Fruit fly (Drosophila melanogaster) whole organism, embryonic: Measurements from ENCODE around the gene Iyd.
A peak's percentile ranks its signal among the peaks of the same experiment; 100 is the strongest.

ENCODE experiments used
- Blimp-1 ChIP-seq: fragments of 200-800 bp; sonication (Bioruptor generic); optimal IDR thresholded peaks from 3 replicates; lab custom pipeline; 2018; ENCODE audit warnings: missing biosample characterization, missing genetic modification characterization, mild to moderate bottlenecking, moderate library complexity, missing genetic modification reagents
- CG10274 ChIP-seq: fragments of 200-800 bp; sonication (Bioruptor generic); optimal IDR thresholded peaks from 3 replicates; lab custom pipeline; 2017; ENCODE audit warnings: missing biosample characterization, mild to moderate bottlenecking, missing genetic modification characterization
- CG10431 ChIP-seq: fragments of 200-800 bp; sonication (Bioruptor generic); optimal IDR thresholded peaks from 3 replicates; lab custom pipeline; 2018; ENCODE audit warnings: missing biosample characterization, mild to moderate bottlenecking, missing genetic modification characterization
- CG10462 ChIP-seq: fragments of 200-800 bp; sonication (Bioruptor generic); optimal IDR thresholded peaks from 2 replicates; lab custom pipeline; 2016; ENCODE audit warnings: missing biosample characterization, missing genetic modification characterization
- CG10543 ChIP-seq: fragments of 200-800 bp; sonication (Bioruptor generic); optimal IDR thresholded peaks from 3 replicates; lab custom pipeline; 2017; ENCODE audit warnings: missing biosample characterization, mild to moderate bottlenecking, missing genetic modification characterization, moderate library complexity
- CG11560 ChIP-seq: fragments of 200-800 bp; sonication (Bioruptor generic); IDR thresholded peaks from 3 replicates; pipeline ENCODE4 v1.3.6; 2022; ENCODE audit warnings: missing biosample characterization, missing genetic modification characterization
- CG13894 ChIP-seq: fragments of 200-800 bp; sonication (Bioruptor generic); optimal IDR thresholded peaks from 3 replicates; lab custom pipeline; 2018; ENCODE audit warnings: missing biosample characterization, mild to moderate bottlenecking, missing genetic modification characterization, moderate library complexity
- CG15011 ChIP-seq: fragments of 200-800 bp; sonication (Bioruptor generic); optimal IDR thresholded peaks from 3 replicates; lab custom pipeline; 2018; ENCODE audit warnings: missing biosample characterization, mild to moderate bottlenecking, missing genetic modification characterization
- CG1529 ChIP-seq: fragments of 200-800 bp; sonication (Bioruptor generic); optimal IDR thresholded peaks from 3 replicates; lab custom pipeline; 2018; ENCODE audit warnings: missing biosample characterization, missing genetic modification characterization
- CG15479 ChIP-seq: fragments of 200-800 bp; sonication (Bioruptor generic); optimal IDR thresholded peaks from 3 replicates; lab custom pipeline; 2019; ENCODE audit warnings: missing biosample characterization, mild to moderate bottlenecking, missing genetic modification characterization, moderate library complexity
- CG17359 ChIP-seq: fragments of 200-800 bp; sonication (Bioruptor generic); optimal IDR thresholded peaks from 3 replicates; lab custom pipeline; 2018; ENCODE audit warnings: missing biosample characterization, mild to moderate bottlenecking, missing genetic modification characterization, moderate library complexity
- CG17568 ChIP-seq: fragments of 200-800 bp; sonication (Bioruptor generic); optimal IDR thresholded peaks from 2 replicates; lab custom pipeline; 2018; ENCODE audit warnings: missing biosample characterization, mild to moderate bottlenecking, missing genetic modification characterization, moderate library complexity
- CG18599 ChIP-seq: fragments of 200-800 bp; sonication (Bioruptor generic); optimal IDR thresholded peaks from 3 replicates; lab custom pipeline; 2017; ENCODE audit warnings: missing biosample characterization, missing genetic modification characterization, mild to moderate bottlenecking, moderate library complexity, missing genetic modification reagents
- CG31441 ChIP-seq: fragments of 200-800 bp; sonication (Bioruptor generic); IDR thresholded peaks from 2 replicates; pipeline ENCODE4 v1.3.6; 2022; ENCODE audit warnings: missing biosample characterization, missing genetic modification characterization
- CG33557 ChIP-seq: fragments of 200-800 bp; sonication (Bioruptor generic); optimal IDR thresholded peaks from 2 replicates; lab custom pipeline; 2019; ENCODE audit warnings: missing biosample characterization, mild to moderate bottlenecking, missing genetic modification characterization, moderate library complexity
- CG3407 ChIP-seq: fragments of 200-800 bp; sonication (Bioruptor generic); optimal IDR thresholded peaks from 2 replicates; lab custom pipeline; 2018; ENCODE audit warnings: missing biosample characterization, mild to moderate bottlenecking, missing genetic modification characterization
- CG4617 ChIP-seq: fragments of 200-800 bp; sonication (Bioruptor generic); optimal IDR thresholded peaks from 3 replicates; lab custom pipeline; 2016; ENCODE audit warnings: missing biosample characterization, missing genetic modification characterization, borderline replicate concordance
- CG6765 ChIP-seq: fragments of 200-800 bp; sonication (Bioruptor generic); optimal IDR thresholded peaks from 3 replicates; lab custom pipeline; 2017; ENCODE audit warnings: missing biosample characterization, mild to moderate bottlenecking, missing genetic modification characterization
- CG7372 ChIP-seq: fragments of 200-800 bp; sonication (Bioruptor generic); IDR thresholded peaks from 2 replicates; pipeline ENCODE4 v1.3.6; 2022; ENCODE audit warnings: missing biosample characterization, missing genetic modification characterization
- CG8290 ChIP-seq, 3 experiments: fragments of 200-800 bp; sonication (Bioruptor generic); optimal IDR thresholded peaks; 2 replicates each; lab custom pipeline; 2016 to 2019; ENCODE audit warnings: missing biosample characterization in 3 of 3, missing genetic modification characterization in 3 of 3, mild to moderate bottlenecking in 2 of 3, moderate library complexity in 1 of 3
- CG9609 ChIP-seq: fragments of 200-800 bp; sonication (Bioruptor generic); optimal IDR thresholded peaks from 3 replicates; lab custom pipeline; 2016; ENCODE audit warnings: missing biosample characterization, missing genetic modification characterization
- Chrac-16 ChIP-seq: fragments of 200-800 bp; sonication (Bioruptor generic); optimal IDR thresholded peaks from 3 replicates; lab custom pipeline; 2016; ENCODE audit warnings: missing biosample characterization, missing genetic modification characterization
- D19B ChIP-seq: fragments of 200-800 bp; sonication (Bioruptor generic); optimal IDR thresholded peaks from 2 replicates; lab custom pipeline; 2017; ENCODE audit warnings: missing biosample characterization, mild to moderate bottlenecking, missing genetic modification characterization
- Dbx ChIP-seq: fragments of 200-800 bp; sonication (Bioruptor generic); IDR thresholded peaks from 3 replicates; pipeline ENCODE4 v1.3.6; 2022; ENCODE audit warnings: missing biosample characterization, missing genetic modification characterization
- Deaf1 ChIP-seq: fragments of 200-800 bp; optimal IDR thresholded peaks from 3 replicates; lab custom pipeline; 2019; ENCODE audit warnings: missing biosample characterization, mild to moderate bottlenecking, missing genetic modification characterization, moderate library complexity
- Hey ChIP-seq: fragments of 200-800 bp; sonication (Bioruptor generic); optimal IDR thresholded peaks from 3 replicates; lab custom pipeline; 2018; ENCODE audit warnings: missing biosample characterization, mild to moderate bottlenecking, missing genetic modification characterization
- Hmr ChIP-seq: fragments of 200-800 bp; sonication (Bioruptor generic); optimal IDR thresholded peaks from 3 replicates; lab custom pipeline; 2017; ENCODE audit warnings: mild to moderate bottlenecking, missing biosample characterization, missing genetic modification reagents, missing genetic modification characterization
- Hr78 ChIP-seq, 2 experiments: fragments of 200-800 bp in 1 of 2; fragments of >200 bp in 1 of 2; sonication (Bioruptor generic) in 1 of 2; optimal IDR thresholded peaks; 2 replicates each; lab custom pipeline; 2017 to 2019; ENCODE audit warnings: missing biosample characterization in 2 of 2, missing genetic modification characterization in 2 of 2, mild to moderate bottlenecking in 1 of 2, moderate library complexity in 1 of 2
- Lim3 ChIP-seq: fragments of 200-800 bp; sonication (Bioruptor generic); IDR thresholded peaks from 2 replicates; pipeline ENCODE4 v1.3.6; 2022; ENCODE audit warnings: missing biosample characterization, missing genetic modification characterization
- MTF-1 ChIP-seq: fragments of 200-800 bp; sonication (Bioruptor generic); optimal IDR thresholded peaks from 2 replicates; lab custom pipeline; 2018; ENCODE audit warnings: missing biosample characterization, mild to moderate bottlenecking, missing genetic modification characterization, borderline replicate concordance
- Med ChIP-seq: fragments of 200-800 bp; sonication (Bioruptor generic); peaks from one replicate; lab custom pipeline; 2016; ENCODE audit warnings: missing biosample characterization, missing genetic modification characterization, mild to moderate bottlenecking, inconsistent platforms, moderate library complexity
- Mrtf ChIP-seq: fragments of 200-800 bp; sonication (Bioruptor generic); IDR thresholded peaks from 3 replicates; pipeline ENCODE4 v1.3.6; 2022; ENCODE audit warnings: missing biosample characterization, missing genetic modification characterization
- NFAT ChIP-seq: fragments of 200-800 bp; sonication (Bioruptor generic); IDR thresholded peaks from 2 replicates; pipeline ENCODE4 v1.3.6; 2022; ENCODE audit warnings: missing biosample characterization, missing genetic modification characterization
- Oli ChIP-seq: fragments of 200-800 bp; sonication (Bioruptor generic); optimal IDR thresholded peaks from 2 replicates; lab custom pipeline; 2018; ENCODE audit warnings: missing biosample characterization, mild to moderate bottlenecking, missing genetic modification characterization, moderate library complexity
- Rfx ChIP-seq: fragments of 200-800 bp; sonication (Bioruptor generic); IDR thresholded peaks from 2 replicates; pipeline ENCODE4 v1.3.6; 2022; ENCODE audit warnings: missing biosample characterization, missing genetic modification characterization
- YL-1 ChIP-seq: fragments of 200-800 bp; sonication (Bioruptor generic); optimal IDR thresholded peaks from 3 replicates; lab custom pipeline; 2017; ENCODE audit warnings: missing biosample characterization, mild to moderate bottlenecking, missing genetic modification characterization
- ash1 ChIP-seq: fragments of 200-800 bp; sonication (Bioruptor generic); optimal IDR thresholded peaks from 2 replicates; lab custom pipeline; 2018; ENCODE audit warnings: missing biosample characterization, mild to moderate bottlenecking, missing genetic modification characterization
- cg ChIP-seq: fragments of 200-800 bp; sonication (Bioruptor generic); optimal IDR thresholded peaks from 3 replicates; lab custom pipeline; 2019; ENCODE audit warnings: missing biosample characterization, mild to moderate bottlenecking, missing genetic modification characterization, moderate library complexity
- ind ChIP-seq: fragments of 200-800 bp; sonication (Bioruptor generic); optimal IDR thresholded peaks from 3 replicates; lab custom pipeline; 2016; ENCODE audit warnings: missing biosample characterization, missing genetic modification characterization
- insv ChIP-seq, 2 experiments: fragments of 200-800 bp; sonication (Bioruptor generic); optimal IDR thresholded peaks; 3 replicates each; lab custom pipeline; 2016 to 2018; ENCODE audit warnings: missing biosample characterization in 2 of 2, missing genetic modification characterization in 2 of 2
- mam ChIP-seq: fragments of 200-800 bp; sonication (Bioruptor generic); optimal IDR thresholded peaks from 3 replicates; lab custom pipeline; 2016; ENCODE audit warnings: missing biosample characterization, missing genetic modification characterization
- nom ChIP-seq: fragments of 200-800 bp; sonication (Bioruptor generic); optimal IDR thresholded peaks from 2 replicates; lab custom pipeline; 2017; ENCODE audit warnings: missing biosample characterization, missing genetic modification characterization, mild to moderate bottlenecking, moderate library complexity, missing genetic modification reagents
- onecut ChIP-seq: fragments of 200-800 bp; sonication (Bioruptor generic); IDR thresholded peaks from 2 replicates; pipeline ENCODE4 v1.3.6; 2022; ENCODE audit warnings: missing biosample characterization, missing genetic modification characterization
- pzg ChIP-seq: fragments of 200-800 bp; sonication (Bioruptor generic); optimal IDR thresholded peaks from 3 replicates; lab custom pipeline; 2018; ENCODE audit warnings: missing biosample characterization, mild to moderate bottlenecking, missing genetic modification characterization, moderate library complexity
- sc ChIP-seq, 3 experiments: fragments of >200 bp in 2 of 3; fragments of 200-800 bp in 1 of 3; sonication (Bioruptor generic) in 1 of 3; optimal IDR thresholded peaks; 2 replicates in 2 of 3; 3 replicates in 1 of 3; lab custom pipeline; 2017; ENCODE audit warnings: mild to moderate bottlenecking in 1 of 3, missing biosample characterization in 1 of 3, missing genetic modification characterization in 1 of 3, missing genetic modification reagents in 1 of 3
- sd ChIP-seq: fragments of 200-800 bp; sonication (Bioruptor generic); optimal IDR thresholded peaks from 3 replicates; lab custom pipeline; 2018; ENCODE audit warnings: missing biosample characterization, mild to moderate bottlenecking, missing genetic modification characterization, moderate library complexity
- sug ChIP-seq: fragments of 200-800 bp; optimal IDR thresholded peaks from 2 replicates; lab custom pipeline; 2019; ENCODE audit warnings: missing biosample characterization, mild to moderate bottlenecking, missing genetic modification characterization, moderate library complexity
- zf30C ChIP-seq: fragments of 200-800 bp; sonication (Bioruptor generic); optimal IDR thresholded peaks from 3 replicates; lab custom pipeline; 2018; ENCODE audit warnings: missing biosample characterization, mild to moderate bottlenecking, missing genetic modification characterization

Iyd gene

dm6 chr3L:11119901-11120418 is 23.9 kb upstream of the Iyd start:
- TF ChIP-seq CG1529 (GFP tag; lab: Kevin White, UChicago) (peak; percentile 30), YL-1 (GFP tag; lab: Kevin White, UChicago) (peak; percentile 14), Deaf1 (tag; lab: Kevin White, UChicago) (peak; percentile 58), CG3407 (GFP tag; lab: Kevin White, UChicago) (peak; percentile 52), Lim3 (no peak), CG18599 (GFP tag; lab: Kevin White, UChicago) (peak; percentile 67), CG33557 (GFP tag; lab: Kevin White, UChicago) (no peak), Hmr (GFP tag; lab: Kevin White, UChicago) (peak; percentile 74), Chrac-16 (GFP tag; lab: Kevin White, UChicago) (no peak), Rfx (no peak; the same call in 1 of the 2 replicates), Blimp-1 (GFP tag; lab: Kevin White, UChicago) (no peak), ash1 (GFP tag; lab: Kevin White, UChicago) (peak; percentile 66), sd (tag; lab: Kevin White, UChicago) (peak; percentile 80), CG7372 (GFP tag; lab: Robert Waterston, UW) (no peak), insv (GFP tag; optimal IDR thresholded peaks at IDR 0.05; lab: Kevin White, UChicago) (peak in 1 of 2 experiments; percentile 62), CG9609 (no peak), CG31441 (no peak), cg (GFP tag; lab: Kevin White, UChicago) (peak; percentile 98), sc (optimal IDR thresholded peaks at IDR 0.05; lab: Kevin White, UChicago) (no peak), sc (GFP tag; optimal IDR thresholded peaks at IDR 0.05; lab: Kevin White, UChicago) (peak; percentile 42), ind (GFP tag; lab: Kevin White, UChicago) (no peak), CG17359 (peak; percentile 40), Oli (tag; lab: Kevin White, UChicago) (no peak), CG17568 (peak; percentile 22), D19B (GFP tag; lab: Kevin White, UChicago) (no peak), CG13894 (tag; lab: Kevin White, UChicago) (peak; percentile 84), zf30C (GFP tag; lab: Kevin White, UChicago) (no peak), CG6765 (GFP tag; lab: Kevin White, UChicago) (peak; percentile 49), Med (GFP tag; lab: Kevin White, UChicago) (peak; percentile 64), CG4617 (no peak), MTF-1 (GFP tag; lab: Kevin White, UChicago) (peak; percentile 46), CG15479 (GFP tag; lab: Kevin White, UChicago) (peak; percentile 77), Dbx (0 out of 3 replicates have a peak, but pooled peaks have one; percentile 17), onecut (0 out of 2 replicates have a peak, but pooled peaks have one; percentile 5), pzg (GFP tag; lab: Kevin White, UChicago) (peak; percentile 8), NFAT (peak; percentile 6; the same call in 1 of the 2 replicates), Hr78 (GFP tag; optimal IDR thresholded peaks at IDR 0.05; lab: Kevin White, UChicago) (no peak), mam (GFP tag; lab: Kevin White, UChicago) (no peak), CG10274 (no peak), CG8290 (GFP tag; optimal IDR thresholded peaks at IDR 0.05; lab: Kevin White, UChicago) (no peak), CG8290 (tag; optimal IDR thresholded peaks at IDR 0.05; lab: Kevin White, UChicago) (peak in 1 of 2 experiments; percentile 78), Hey (tag; lab: Kevin White, UChicago) (peak; percentile 63), nom (GFP tag; lab: Kevin White, UChicago) (no peak), CG11560 (no peak), CG10462 (GFP tag; lab: Kevin White, UChicago) (no peak), CG10431 (GFP tag; lab: Kevin White, UChicago) (peak; percentile 40), sug (tag; lab: Kevin White, UChicago) (peak; percentile 79), CG15011 (GFP tag; lab: Kevin White, UChicago) (peak; percentile 48), Mrtf (GFP tag; lab: Robert Waterston, UW) (no peak), CG10543 (GFP tag; lab: Kevin White, UChicago) (peak; percentile 94)
